Fruit fly (Drosophila melanogaster) whole organism, embryonic: ENCODE measurements around the gene RpS9.

Source experiments
- Bgb ChIP-seq: fragments of 200-800 bp; sonication (Bioruptor generic); IDR thresholded peaks from 2 replicates; pipeline ENCODE4 v1.3.6; 2022; ENCODE audit warnings: missing biosample characterization, missing genetic modification characterization; ENCODE audit not compliant: partially characterized antibody
- CG10366 ChIP-seq: fragments of 200-800 bp; sonication (Bioruptor generic); IDR thresholded peaks from 2 replicates; pipeline ENCODE4 v1.3.6; 2022; ENCODE audit warnings: missing biosample characterization, missing genetic modification characterization
- CG10979 ChIP-seq: fragments of 200-800 bp; sonication (Bioruptor generic); optimal IDR thresholded peaks from 2 replicates; lab custom pipeline; 2018; ENCODE audit warnings: missing biosample characterization, mild to moderate bottlenecking, missing genetic modification characterization, moderate library complexity
- CG11504 ChIP-seq: fragments of 200-800 bp; sonication (Bioruptor generic); optimal IDR thresholded peaks from 3 replicates; lab custom pipeline; 2019; ENCODE audit warnings: missing biosample characterization, mild to moderate bottlenecking, missing genetic modification characterization, moderate library complexity
- CG12659 ChIP-seq: fragments of 200-800 bp; sonication (Bioruptor generic); optimal IDR thresholded peaks from 3 replicates; lab custom pipeline; 2017; ENCODE audit warnings: mild to moderate bottlenecking, missing biosample characterization, missing genetic modification reagents, missing genetic modification characterization
- CG12769 ChIP-seq: fragments of 200-800 bp; sonication (Bioruptor generic); optimal IDR thresholded peaks from 2 replicates; lab custom pipeline; 2019; ENCODE audit warnings: missing biosample characterization, mild to moderate bottlenecking, missing genetic modification characterization, moderate library complexity
- CG17359 ChIP-seq: fragments of 200-800 bp; sonication (Bioruptor generic); optimal IDR thresholded peaks from 3 replicates; lab custom pipeline; 2018; ENCODE audit warnings: missing biosample characterization, mild to moderate bottlenecking, missing genetic modification characterization, moderate library complexity
- CG17361 ChIP-seq: fragments of 200-800 bp; sonication (Bioruptor generic); IDR thresholded peaks from 3 replicates; pipeline ENCODE4 v1.3.6; 2022; ENCODE audit warnings: missing biosample characterization, missing genetic modification characterization
- CG2199 ChIP-seq: fragments of 200-800 bp; sonication (Bioruptor generic); IDR thresholded peaks from 3 replicates; pipeline ENCODE4 v1.3.6; 2022; ENCODE audit warnings: missing biosample characterization, missing genetic modification characterization
- CG2202 ChIP-seq: fragments of 200-800 bp; sonication (Bioruptor generic); optimal IDR thresholded peaks from 2 replicates; lab custom pipeline; 2018; ENCODE audit warnings: missing biosample characterization, mild to moderate bottlenecking, missing genetic modification characterization
- CG33213 ChIP-seq: fragments of 200-800 bp; sonication (Bioruptor generic); optimal IDR thresholded peaks from 3 replicates; lab custom pipeline; 2016; ENCODE audit warnings: missing biosample characterization, missing genetic modification characterization
- CG33557 ChIP-seq: fragments of 200-800 bp; sonication (Bioruptor generic); optimal IDR thresholded peaks from 2 replicates; lab custom pipeline; 2019; ENCODE audit warnings: missing biosample characterization, mild to moderate bottlenecking, missing genetic modification characterization, moderate library complexity
- CG6813 ChIP-seq: fragments of 200-800 bp; sonication (Bioruptor generic); optimal IDR thresholded peaks from 2 replicates; lab custom pipeline; 2017; ENCODE audit warnings: missing biosample characterization, missing genetic modification characterization, mild to moderate bottlenecking, moderate library complexity, missing genetic modification reagents
- CG7786 ChIP-seq: fragments of 200-800 bp; sonication (Bioruptor generic); optimal IDR thresholded peaks from 2 replicates; lab custom pipeline; 2016; ENCODE audit warnings: missing biosample characterization, missing genetic modification characterization
- CG8089 ChIP-seq: fragments of 200-800 bp; sonication (Bioruptor generic); optimal IDR thresholded peaks from 3 replicates; lab custom pipeline; 2016; ENCODE audit warnings: missing biosample characterization, missing genetic modification characterization
- CG8388 ChIP-seq: fragments of 200-800 bp; sonication (Bioruptor generic); optimal IDR thresholded peaks from 2 replicates; lab custom pipeline; 2019; ENCODE audit warnings: missing biosample characterization, mild to moderate bottlenecking, missing genetic modification characterization, moderate library complexity
- CG9797 ChIP-seq: fragments of 200-800 bp; sonication (Bioruptor generic); optimal IDR thresholded peaks from 3 replicates; lab custom pipeline; 2018; ENCODE audit warnings: missing biosample characterization, mild to moderate bottlenecking, missing genetic modification characterization
- Drgx ChIP-seq: fragments of 200-800 bp; sonication (Bioruptor generic); IDR thresholded peaks from 2 replicates; pipeline ENCODE4 v1.3.6; 2022; ENCODE audit warnings: missing biosample characterization, missing genetic modification characterization
- HLH3B ChIP-seq: fragments of 200-800 bp; sonication (Bioruptor generic); IDR thresholded peaks from 2 replicates; pipeline ENCODE4 v1.3.6; 2022; ENCODE audit warnings: missing biosample characterization, missing genetic modification characterization
- HLH4C ChIP-seq: fragments of 200-800 bp; sonication (Bioruptor generic); IDR thresholded peaks from 3 replicates; pipeline ENCODE4 v1.3.6; 2022; ENCODE audit warnings: missing biosample characterization, missing genetic modification characterization; ENCODE audit not compliant: partially characterized antibody
- Med ChIP-seq: fragments of 200-800 bp; sonication (Bioruptor generic); peaks from one replicate; lab custom pipeline; 2016; ENCODE audit warnings: missing biosample characterization, missing genetic modification characterization, mild to moderate bottlenecking, inconsistent platforms, moderate library complexity
- Oaz ChIP-seq: fragments of 200-800 bp; sonication (Bioruptor generic); IDR thresholded peaks from 2 replicates; pipeline ENCODE4 v1.3.6; 2022; ENCODE audit warnings: missing biosample characterization, missing genetic modification characterization
- Sox102F ChIP-seq: fragments of 200-800 bp; sonication (Bioruptor generic); optimal IDR thresholded peaks from 2 replicates; lab custom pipeline; 2018; ENCODE audit warnings: missing biosample characterization, mild to moderate bottlenecking, missing genetic modification characterization, moderate library complexity
- Spps ChIP-seq: fragments of 200-800 bp; sonication (Bioruptor generic); optimal IDR thresholded peaks from 2 replicates; lab custom pipeline; 2018; ENCODE audit warnings: missing biosample characterization, mild to moderate bottlenecking, missing genetic modification characterization
- YL-1 ChIP-seq: fragments of 200-800 bp; sonication (Bioruptor generic); optimal IDR thresholded peaks from 3 replicates; lab custom pipeline; 2017; ENCODE audit warnings: missing biosample characterization, mild to moderate bottlenecking, missing genetic modification characterization
- ci ChIP-seq: fragments of 200-800 bp; sonication (Bioruptor generic); IDR thresholded peaks from 3 replicates; pipeline ENCODE4 v1.3.6; 2022; ENCODE audit warnings: missing biosample characterization, missing genetic modification characterization
- dmrt99B ChIP-seq: fragments of 200-800 bp; sonication (Bioruptor generic); optimal IDR thresholded peaks from 2 replicates; lab custom pipeline; 2018; ENCODE audit warnings: missing biosample characterization, mild to moderate bottlenecking, missing genetic modification characterization, moderate library complexity
- dysf ChIP-seq: fragments of 200-800 bp; sonication (Bioruptor generic); IDR thresholded peaks from 3 replicates; pipeline ENCODE4 v1.3.6; 2022; ENCODE audit warnings: missing biosample characterization, missing genetic modification characterization
- esg ChIP-seq: fragments of 200-800 bp; sonication (Bioruptor generic); conservative IDR thresholded peaks from 2 replicates; pipeline ENCODE4 v1.3.6; 2022; ENCODE audit warnings: missing biosample characterization, missing genetic modification characterization
- gem ChIP-seq: fragments of 200-800 bp; sonication (Bioruptor generic); optimal IDR thresholded peaks from 2 replicates; lab custom pipeline; 2019; ENCODE audit warnings: missing biosample characterization, mild to moderate bottlenecking, missing genetic modification characterization, moderate library complexity
- hkb ChIP-seq, 2 experiments: fragments of 200-800 bp in 1 of 2; fragments of >200 bp in 1 of 2; sonication (Bioruptor generic) in 1 of 2; IDR thresholded peaks in 1 of 2; optimal IDR thresholded peaks in 1 of 2; 2 replicates each; pipeline versions ENCODE4 v1.3.6 to Lab custom; 2017 to 2022; ENCODE audit warnings: missing biosample characterization in 1 of 2, missing genetic modification characterization in 1 of 2
- knrl ChIP-seq: fragments of 200-800 bp; sonication (Bioruptor generic); IDR thresholded peaks from 3 replicates; pipeline ENCODE4 v1.3.6; 2022; ENCODE audit warnings: missing biosample characterization, missing genetic modification characterization; ENCODE audit not compliant: partially characterized antibody
- mirr ChIP-seq: fragments of 200-800 bp; sonication (Bioruptor generic); optimal IDR thresholded peaks from 3 replicates; lab custom pipeline; 2018; ENCODE audit warnings: missing biosample characterization, mild to moderate bottlenecking, missing genetic modification characterization
- row ChIP-seq: fragments of 200-800 bp; sonication (Bioruptor generic); IDR thresholded peaks from 3 replicates; pipeline ENCODE4 v1.3.6; 2022; ENCODE audit warnings: missing biosample characterization, missing genetic modification characterization
- sisA ChIP-seq: fragments of 200-800 bp; sonication (Bioruptor generic); IDR thresholded peaks from 2 replicates; pipeline ENCODE4 v1.3.6; 2022; ENCODE audit warnings: missing biosample characterization, missing genetic modification characterization
- slbo ChIP-seq: fragments of 200-800 bp; sonication (Bioruptor generic); IDR thresholded peaks from 2 replicates; pipeline ENCODE4 v1.3.6; 2022; ENCODE audit warnings: missing biosample characterization, missing genetic modification characterization
- vvl ChIP-seq: fragments of 200-800 bp; sonication (Bioruptor generic); IDR thresholded peaks from 2 replicates; pipeline ENCODE4 v1.3.6; 2022; ENCODE audit warnings: missing biosample characterization, missing genetic modification characterization

RpS9 gene

dm6 chr3L:9511287-9512256, at the start of gene RpS9 (continued):
- TF ChIP-seq CG33213 (peak; percentile 54), CG11504 (peak; percentile 35), CG17361 (GFP tag; lab: Robert Waterston, UW) (peak; percentile 44; the same call in 1 of the 3 replicates), CG2199 (GFP tag; lab: Robert Waterston, UW) (peak; percentile 61), CG17359 (tag; lab: Kevin White, UChicago) (peak; percentile 38), CG12659 (GFP tag; lab: Kevin White, UChicago) (peak; percentile 63), mirr (GFP tag; lab: Kevin White, UChicago) (peak; percentile 66), Bgb (GFP tag; lab: Robert Waterston, UW) (peak; percentile 60), CG9797 (GFP tag; lab: Kevin White, UChicago) (peak; percentile 74), HLH4C (peak; percentile 37; the same call in 1 of the 3 replicates), CG10979 (tag; lab: Kevin White, UChicago) (peak; percentile 21), YL-1 (peak; percentile 89), CG2202 (tag; lab: Kevin White, UChicago) (peak; percentile 7), CG6813 (GFP tag; lab: Kevin White, UChicago) (no peak), Oaz (GFP tag; lab: Robert Waterston, UW) (no peak), CG7786 (GFP tag; lab: Kevin White, UChicago) (no peak), CG12769 (peak; percentile 47)

- no peak for TF ChIP-seq CG8089 (GFP tag; lab: Kevin White, UChicago)
- peak; percentile 13; the same call in 1 of the 2 replicates for TF ChIP-seq CG10366 (GFP tag; lab: Robert Waterston, UW)
- TF ChIP-seq ci (GFP tag; lab: Robert Waterston, UW), result 0 out of 3 replicates have a peak, but pooled peaks have one; percentile 32
- peak; percentile 9; the same call in 1 of the 2 replicates for TF ChIP-seq Drgx (GFP tag; lab: Robert Waterston, UW)
- TF ChIP-seq Spps (tag; lab: Kevin White, UChicago), result no peak
- no peak for TF ChIP-seq knrl (GFP tag; lab: Robert Waterston, UW)
- TF ChIP-seq dmrt99B, result peak; percentile 14
- TF ChIP-seq CG11504, result peak; percentile 14
- TF ChIP-seq Sox102F (GFP tag; lab: Kevin White, UChicago), result peak; percentile 35
- no peak for TF ChIP-seq CG33557 (GFP tag; lab: Kevin White, UChicago)
- peak; percentile 40 for TF ChIP-seq Med
- TF ChIP-seq slbo, result 0 out of 2 replicates have a peak, but pooled peaks have one; percentile 36
- TF ChIP-seq row, result peak; percentile 38; the same call in 2 of the 3 replicates
- 0 out of 2 replicates have a peak, but pooled peaks have one; percentile 12 for TF ChIP-seq esg (GFP tag; lab: Robert Waterston, UW)
- TF ChIP-seq hkb (optimal IDR thresholded peaks at IDR 0.05; lab: Kevin White, UChicago), result no peak
- TF ChIP-seq hkb (GFP tag; IDR thresholded peaks at IDR 0.05; lab: Robert Waterston, UW), result 0 out of 2 replicates have a peak, but pooled peaks have one; percentile 17
- TF ChIP-seq gem (tag; lab: Kevin White, UChicago), result peak; percentile 7
- 0 out of 2 replicates have a peak, but pooled peaks have one; percentile 7 for TF ChIP-seq sisA (GFP tag; lab: Robert Waterston, UW)
- peak; percentile 33; the same call in 1 of the 2 replicates for TF ChIP-seq vvl (GFP tag; lab: Robert Waterston, UW)
- TF ChIP-seq CG8388 (GFP tag; lab: Kevin White, UChicago), result no peak
- 0 out of 3 replicates have a peak, but pooled peaks have one; percentile 37 for TF ChIP-seq dysf (GFP tag; lab: Robert Waterston, UW)
- TF ChIP-seq HLH3B (GFP tag; lab: Robert Waterston, UW), result 0 out of 2 replicates have a peak, but pooled peaks have one; percentile 33
Observed at dm6 chr3L:9559040-9559439, 47.7 kb upstream of the RpS9 start.
